Worm (Caenorhabditis elegans): Measurements from ENCODE around the gene srv-28.

DNA sequence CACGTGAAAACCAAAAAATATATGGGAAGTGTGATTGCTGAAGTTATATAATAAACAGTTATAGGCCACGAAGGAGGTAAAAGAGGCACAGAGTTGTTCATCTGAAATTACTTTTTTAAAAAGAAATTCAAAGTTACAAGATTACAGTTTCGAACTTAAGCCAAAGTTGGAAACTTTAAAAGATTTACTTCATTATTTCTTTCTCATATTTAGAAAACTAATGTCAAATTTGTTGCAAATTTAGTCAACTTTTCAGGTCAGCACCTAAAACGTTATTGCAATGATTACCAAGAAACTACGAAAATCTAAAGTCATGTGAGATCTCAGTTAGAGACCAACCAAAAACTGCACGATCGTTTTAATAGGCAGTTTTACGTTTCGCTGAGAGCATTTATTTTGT lies 40.5 kb upstream of the srv-28 start, which contains the start of gene srv-25:
- no peak for TF ChIP-seq egl-27 (tag; optimal IDR thresholded peaks at IDR 0.05)
- TF ChIP-seq F10B5.3 (tag; optimal IDR thresholded peaks at IDR 0.05), result no peak
- TF ChIP-seq daf-19 (GFP tag; conservative IDR thresholded peaks at IDR 0.05), result no peak
- TF ChIP-seq daf-12 (tag; optimal IDR thresholded peaks at IDR 0.05), result no peak
- no peak for TF ChIP-seq T26A8.4 (GFP tag; IDR thresholded peaks at IDR 0.05)
- TF ChIP-seq R02D3.7 (tag; optimal IDR thresholded peaks at IDR 0.05), result no peak
- no peak for TF ChIP-seq unc-39 (tag; optimal IDR thresholded peaks at IDR 0.05)
- no peak for TF ChIP-seq tra-1 (GFP tag; IDR thresholded peaks at IDR 0.05)
- TF ChIP-seq ceh-44 (GFP tag; IDR thresholded peaks at IDR 0.05), result no peak
- TF ChIP-seq skn-1 (tag; optimal IDR thresholded peaks at IDR 0.05), result no peak
